Worm (Caenorhabditis elegans) whole organism, L3 larva: Measurements from ENCODE around the gene F47G9.6.

Experiments
- ZK546.5 ChIP-seq: sonication (generic microtip); optimal IDR thresholded peaks from 2 replicates; lab custom pipeline; 2017; ENCODE audit warnings: missing biosample characterization, missing genetic modification characterization
- aly-2 ChIP-seq: fragments of 150-350 bp; optimal IDR thresholded peaks from 2 replicates; lab custom pipeline; 2014; ENCODE audit warnings: missing biosample characterization, missing genetic modification characterization
- ceh-16 ChIP-seq: sonication (generic microtip); optimal IDR thresholded peaks from 2 replicates; lab custom pipeline; 2017; ENCODE audit warnings: missing biosample characterization, missing genetic modification characterization
- ceh-28 ChIP-seq: fragments of 150-350 bp; optimal IDR thresholded peaks from 2 replicates; lab custom pipeline; 2014; ENCODE audit warnings: missing biosample characterization, missing genetic modification reagents, missing genetic modification characterization
- ceh-9 ChIP-seq: sonication (generic microtip); optimal IDR thresholded peaks from 2 replicates; lab custom pipeline; 2018; ENCODE audit warnings: missing biosample characterization, missing genetic modification characterization
- elt-1 ChIP-seq: fragments of 150-350 bp; optimal IDR thresholded peaks from 2 replicates; lab custom pipeline; 2014; ENCODE audit warnings: missing biosample characterization, missing genetic modification characterization
- elt-2 ChIP-seq: sonication (generic microtip); optimal IDR thresholded peaks from 2 replicates; lab custom pipeline; 2016; ENCODE audit warnings: missing genetic modification reagents, mild to moderate bottlenecking, missing genetic modification characterization, missing compliant biosample characterization
- elt-3 ChIP-seq, 3 experiments: fragments of 150-350 bp in 1 of 3; sonication (generic microtip) in 2 of 3; optimal IDR thresholded peaks; 2 replicates in 2 of 3; 4 replicates in 1 of 3; lab custom pipeline; 2014 to 2017; ENCODE audit warnings: missing biosample characterization in 3 of 3, missing genetic modification characterization in 3 of 3
- fkh-10 ChIP-seq: sonication (generic microtip); optimal IDR thresholded peaks from 2 replicates; lab custom pipeline; 2017; ENCODE audit warnings: missing biosample characterization, missing genetic modification reagents, missing genetic modification characterization
- fos-1 ChIP-seq: fragments of 150-350 bp; optimal IDR thresholded peaks from 2 replicates; lab custom pipeline; 2014; ENCODE audit warnings: missing biosample characterization, missing genetic modification characterization
- hmg-11 ChIP-seq: sonication (generic microtip); optimal IDR thresholded peaks from 2 replicates; lab custom pipeline; 2016; ENCODE audit warnings: missing genetic modification characterization, missing compliant biosample characterization
- jun-1 ChIP-seq: fragments of 150-350 bp; optimal IDR thresholded peaks from 2 replicates; lab custom pipeline; 2014; ENCODE audit warnings: missing biosample characterization, missing genetic modification reagents, missing genetic modification characterization
- lin-39 ChIP-seq: fragments of 150-350 bp; optimal IDR thresholded peaks from 2 replicates; lab custom pipeline; 2018; ENCODE audit warnings: missing biosample characterization, missing genetic modification reagents, missing genetic modification characterization
- mdl-1 ChIP-seq: fragments of 150-350 bp; optimal IDR thresholded peaks from 2 replicates; lab custom pipeline; 2014; ENCODE audit warnings: missing biosample characterization, missing genetic modification characterization
- mml-1 ChIP-seq: fragments of 150-350 bp; sonication (generic microtip); optimal IDR thresholded peaks from 3 replicates; lab custom pipeline; 2014; ENCODE audit warnings: missing biosample characterization, missing genetic modification characterization
- nfya-1 ChIP-seq: sonication (generic microtip); optimal IDR thresholded peaks from 2 replicates; lab custom pipeline; 2017; ENCODE audit warnings: missing genetic modification characterization, mild to moderate bottlenecking, missing compliant biosample characterization, antibody characterized with exemption, moderate library complexity; ENCODE audit not compliant: insufficient read depth
- nhr-11 ChIP-seq: fragments of 150-350 bp; optimal IDR thresholded peaks from 2 replicates; lab custom pipeline; 2014; ENCODE audit warnings: missing biosample characterization, missing genetic modification characterization
- nhr-237 ChIP-seq: fragments of 150-350 bp; optimal IDR thresholded peaks from 2 replicates; lab custom pipeline; 2014; ENCODE audit warnings: missing biosample characterization, missing genetic modification characterization
- nhr-25 ChIP-seq: sonication (generic microtip); optimal IDR thresholded peaks from 2 replicates; lab custom pipeline; 2017; ENCODE audit warnings: missing biosample characterization, missing genetic modification characterization
- nhr-28 ChIP-seq: fragments of 150-350 bp; optimal IDR thresholded peaks from 2 replicates; lab custom pipeline; 2014; ENCODE audit warnings: missing biosample characterization, missing genetic modification characterization
- nhr-67 ChIP-seq: fragments of 150-350 bp; optimal IDR thresholded peaks from 2 replicates; lab custom pipeline; 2014; ENCODE audit warnings: missing biosample characterization, missing genetic modification characterization
- nhr-76 ChIP-seq: fragments of 150-350 bp; sonication (generic microtip); optimal IDR thresholded peaks from 5 replicates; lab custom pipeline; 2014; ENCODE audit warnings: missing biosample characterization, missing genetic modification characterization
- pha-4 ChIP-seq: fragments of 150-350 bp; optimal IDR thresholded peaks from 2 replicates; lab custom pipeline; 2014; ENCODE audit warnings: missing biosample characterization, missing genetic modification reagents, missing genetic modification characterization
- pqm-1 ChIP-seq: fragments of 150-350 bp; optimal IDR thresholded peaks from 2 replicates; lab custom pipeline; 2017; ENCODE audit warnings: missing biosample characterization, missing genetic modification characterization, inconsistent platforms
- sea-2 ChIP-seq: fragments of 150-350 bp; sonication (generic microtip); optimal IDR thresholded peaks from 4 replicates; lab custom pipeline; 2014; ENCODE audit warnings: missing biosample characterization, missing genetic modification reagents, missing genetic modification characterization
- tbx-2 ChIP-seq: sonication (generic microtip); optimal IDR thresholded peaks from 2 replicates; lab custom pipeline; 2016; ENCODE audit warnings: mild to moderate bottlenecking, missing genetic modification characterization, missing compliant biosample characterization
- unc-39 ChIP-seq: sonication (generic microtip); optimal IDR thresholded peaks from 4 replicates; lab custom pipeline; 2017; ENCODE audit warnings: missing biosample characterization, missing genetic modification characterization
- unc-62 ChIP-seq: fragments of 150-350 bp; sonication (generic microtip); optimal IDR thresholded peaks from 4 replicates; lab custom pipeline; 2014; ENCODE audit warnings: missing biosample characterization, missing genetic modification reagents, missing genetic modification characterization
- zag-1 ChIP-seq: fragments of 150-350 bp; optimal IDR thresholded peaks from 2 replicates; lab custom pipeline; 2014; ENCODE audit warnings: missing biosample characterization, missing genetic modification characterization
- ztf-11 ChIP-seq: fragments of 150-350 bp; optimal IDR thresholded peaks from 2 replicates; lab custom pipeline; 2014; ENCODE audit warnings: missing biosample characterization, missing genetic modification characterization
- ztf-4 ChIP-seq: fragments of 150-350 bp; optimal IDR thresholded peaks from 2 replicates; lab custom pipeline; 2014; ENCODE audit warnings: missing biosample characterization, missing genetic modification characterization

Gene F47G9.6

ce11 chrV:11304200-11304599 lies 25.0 kb upstream of the F47G9.6 start:
- TF ChIP-seq hmg-11 = no peak
- no peak for TF ChIP-seq unc-62 (GFP tag; lab: Kevin White, UChicago)
- TF ChIP-seq ceh-9 (tag; lab: Kevin White, UChicago) = no peak
- TF ChIP-seq nhr-76 (tag; lab: Kevin White, UChicago) = no peak
- TF ChIP-seq pha-4 (tag; lab: Kevin White, UChicago) = no peak
- no peak for TF ChIP-seq nhr-237

ce11 chrV:11304879-11305278 lies 24.3 kb upstream of the F47G9.6 start, which contains the start of gene srh-45:
Gene srh-45, minus strand, starts transcription at chrV:11304979.
- TF ChIP-seq elt-1 (tag; lab: Kevin White, UChicago) = no peak
- no peak for TF ChIP-seq nhr-237
- TF ChIP-seq ZK546.5 (tag; lab: Kevin White, UChicago) = no peak
- no peak for TF ChIP-seq unc-62 (GFP tag; lab: Kevin White, UChicago)
- TF ChIP-seq tbx-2 (tag; lab: Kevin White, UChicago) = no peak
- no peak for TF ChIP-seq ztf-11 (tag; lab: Kevin White, UChicago)
- no peak for TF ChIP-seq pha-4 (tag; lab: Kevin White, UChicago)
- TF ChIP-seq ceh-28 (tag; lab: Kevin White, UChicago) = no peak
- TF ChIP-seq unc-39 (tag; lab: Kevin White, UChicago) = no peak
- TF ChIP-seq hmg-11 = no peak
- TF ChIP-seq elt-3 (tag; optimal IDR thresholded peaks at IDR 0.05; lab: Kevin White, UChicago) = no peak
- TF ChIP-seq fos-1 (tag; lab: Kevin White, UChicago) = no peak
- no peak for TF ChIP-seq fkh-10
- TF ChIP-seq nhr-67 = no peak
- no peak for TF ChIP-seq ceh-16 (tag; lab: Kevin White, UChicago)
- TF ChIP-seq ztf-4 (tag; lab: Kevin White, UChicago) = no peak
- no peak for TF ChIP-seq mml-1 (tag; lab: Kevin White, UChicago)
- TF ChIP-seq sea-2 = no peak

ce11 chrV:11307781-11308180 lies 21.4 kb upstream of the F47G9.6 start:
- TF ChIP-seq zag-1 (tag; lab: Kevin White, UChicago) = no peak
- TF ChIP-seq nfya-1 = peak; percentile 33
- TF ChIP-seq pqm-1 (tag; lab: Kevin White, UChicago) = no peak
- no peak for TF ChIP-seq nhr-25
- TF ChIP-seq elt-1 (tag; lab: Kevin White, UChicago) = no peak

ce11 chrV:11308346-11308745 lies 20.9 kb upstream of the F47G9.6 start, which contains the start of gene snf-11:
Gene snf-11, minus strand, starts transcription at chrV:11308446.
- TF ChIP-seq fos-1 (tag; lab: Kevin White, UChicago) = no peak
- TF ChIP-seq aly-2 (tag; lab: Kevin White, UChicago) = no peak
- TF ChIP-seq tbx-2 (tag; lab: Kevin White, UChicago) = no peak
- TF ChIP-seq ceh-28 (tag; lab: Kevin White, UChicago) = no peak
- no peak for TF ChIP-seq ztf-11 (tag; lab: Kevin White, UChicago)
- TF ChIP-seq jun-1 = no peak
- no peak for TF ChIP-seq nhr-28 (tag; lab: Kevin White, UChicago)
- TF ChIP-seq nhr-67 = no peak
- no peak for TF ChIP-seq fkh-10
- TF ChIP-seq, all 47 proteins: peak for 0

- TF ChIP-seq nfya-1 (peak; percentile 51), tbx-2 (tag; lab: Kevin White, UChicago) (no peak), lin-39 (tag; lab: Kevin White, UChicago) (peak; percentile 51), nhr-11 (tag; lab: Kevin White, UChicago) (no peak)
Measured at ce11 chrV:11308915-11309314, 20.3 kb upstream of the F47G9.6 start.

ce11 chrV:11311013-11311472 lies 18.2 kb upstream of the F47G9.6 start, which contains the start of gene T03F7.7:
Gene T03F7.7, plus strand, starts transcription at chrV:11311422.
- peak; percentile 97 for TF ChIP-seq elt-2 (tag; lab: Kevin White, UChicago)
- TF ChIP-seq nfya-1 = no peak
- no peak for TF ChIP-seq ztf-4 (tag; lab: Kevin White, UChicago)
- no peak for TF ChIP-seq mdl-1
- peak in 1 of 3 experiments; percentile 67 for TF ChIP-seq elt-3 (tag; optimal IDR thresholded peaks at IDR 0.05; lab: Kevin White, UChicago)
- TF ChIP-seq pqm-1 (tag; lab: Kevin White, UChicago) = peak; percentile 36
